Fruit fly (Drosophila melanogaster) whole organism, prepupa: ENCODE measurements around the gene C901.

Source experiments
- CG10631 ChIP-seq: fragments of 200-800 bp; sonication (Bioruptor generic); optimal IDR thresholded peaks from 2 replicates; lab custom pipeline; 2016; ENCODE audit warnings: missing biosample characterization, missing genetic modification characterization
- CG10669 ChIP-seq: fragments of 200-800 bp; sonication (Bioruptor generic); optimal IDR thresholded peaks from 3 replicates; lab custom pipeline; 2018; ENCODE audit warnings: missing biosample characterization, mild to moderate bottlenecking, missing genetic modification characterization, moderate library complexity
- CG11294 ChIP-seq: fragments of 200-800 bp; sonication (Bioruptor generic); IDR thresholded peaks from 2 replicates; pipeline ENCODE4 v1.3.6; 2022; ENCODE audit warnings: missing biosample characterization, missing genetic modification characterization
- CG11762 ChIP-seq: fragments of 200-800 bp; sonication (Bioruptor generic); optimal IDR thresholded peaks from 3 replicates; lab custom pipeline; 2016; ENCODE audit warnings: missing biosample characterization, missing genetic modification characterization; ENCODE audit not compliant: insufficient read depth
- CG11902 ChIP-seq: fragments of 200-800 bp; sonication (Bioruptor generic); optimal IDR thresholded peaks from 3 replicates; lab custom pipeline; 2016; ENCODE audit warnings: missing biosample characterization, missing genetic modification characterization
- CG15336 ChIP-seq: fragments of 200-800 bp; sonication (Bioruptor generic); IDR thresholded peaks from 2 replicates; pipeline ENCODE4 v1.3.6; 2022; ENCODE audit warnings: missing biosample characterization, missing genetic modification characterization
- CG16779 ChIP-seq: fragments of 200-800 bp; sonication (Bioruptor generic); optimal IDR thresholded peaks from 3 replicates; lab custom pipeline; 2017; ENCODE audit warnings: missing biosample characterization, mild to moderate bottlenecking, missing genetic modification characterization
- CG3032 ChIP-seq: fragments of 200-800 bp; optimal IDR thresholded peaks from 2 replicates; lab custom pipeline; 2019; ENCODE audit warnings: missing biosample characterization, mild to moderate bottlenecking, missing genetic modification characterization, moderate library complexity
- CG32006 ChIP-seq: fragments of 200-800 bp; sonication (Bioruptor generic); optimal IDR thresholded peaks from 3 replicates; lab custom pipeline; 2017; ENCODE audit warnings: missing biosample characterization, mild to moderate bottlenecking, missing genetic modification characterization
- CG34406 ChIP-seq: fragments of 200-800 bp; sonication (Bioruptor generic); optimal IDR thresholded peaks from 3 replicates; lab custom pipeline; 2016; ENCODE audit warnings: missing biosample characterization, missing genetic modification characterization
- CG3919 ChIP-seq: fragments of 200-800 bp; sonication (Bioruptor generic); optimal IDR thresholded peaks from 3 replicates; lab custom pipeline; 2016; ENCODE audit warnings: missing biosample characterization, missing genetic modification characterization
- CG4318 ChIP-seq: fragments of 200-800 bp; sonication (Bioruptor generic); optimal IDR thresholded peaks from 3 replicates; lab custom pipeline; 2017; ENCODE audit warnings: missing biosample characterization, mild to moderate bottlenecking, missing genetic modification characterization
- CG6163 ChIP-seq: fragments of 200-800 bp; sonication (Bioruptor generic); IDR thresholded peaks from 3 replicates; pipeline ENCODE4 v1.3.6; 2022; ENCODE audit warnings: missing biosample characterization, missing genetic modification characterization
- CG6276 ChIP-seq: fragments of 200-800 bp; sonication (Bioruptor generic); optimal IDR thresholded peaks from 2 replicates; lab custom pipeline; 2017; ENCODE audit warnings: missing biosample characterization, mild to moderate bottlenecking, missing genetic modification characterization
- CG6792 ChIP-seq: fragments of 200-800 bp; sonication (Bioruptor generic); optimal IDR thresholded peaks from 3 replicates; lab custom pipeline; 2016; ENCODE audit warnings: missing biosample characterization, missing genetic modification characterization
- CG6854 ChIP-seq: fragments of 200-800 bp; sonication (Bioruptor generic); optimal IDR thresholded peaks from 2 replicates; lab custom pipeline; 2017; ENCODE audit warnings: missing biosample characterization, mild to moderate bottlenecking, missing genetic modification characterization
- CG7368 ChIP-seq: fragments of 200-800 bp; sonication (Bioruptor generic); optimal IDR thresholded peaks from 3 replicates; lab custom pipeline; 2016; ENCODE audit warnings: missing biosample characterization, missing genetic modification characterization
- CG8119 ChIP-seq: fragments of 200-800 bp; sonication (Bioruptor generic); IDR thresholded peaks from 3 replicates; pipeline ENCODE4 v1.3.6; 2022; ENCODE audit warnings: missing biosample characterization, missing genetic modification characterization
- CG8319 ChIP-seq: fragments of 200-800 bp; sonication (Bioruptor generic); optimal IDR thresholded peaks from 3 replicates; lab custom pipeline; 2016; ENCODE audit warnings: missing biosample characterization, missing genetic modification characterization
- CG9139 ChIP-seq: fragments of 200-800 bp; sonication (Bioruptor generic); optimal IDR thresholded peaks from 3 replicates; lab custom pipeline; 2017; ENCODE audit warnings: missing biosample characterization, mild to moderate bottlenecking, missing genetic modification characterization
- Eip78C ChIP-seq: fragments of 200-800 bp; sonication (Bioruptor generic); peaks from one replicate; lab custom pipeline; 2016; ENCODE audit warnings: missing biosample characterization, missing genetic modification characterization
- Eip93F ChIP-seq: fragments of 200-800 bp; sonication (Bioruptor generic); optimal IDR thresholded peaks from 2 replicates; lab custom pipeline; 2016; ENCODE audit warnings: missing biosample characterization, mild to moderate bottlenecking, missing genetic modification characterization
- Ets21C ChIP-seq: fragments of 200-800 bp; sonication (Bioruptor generic); optimal IDR thresholded peaks from 3 replicates; lab custom pipeline; 2016; ENCODE audit warnings: missing biosample characterization, missing genetic modification characterization
- Ets96B ChIP-seq: fragments of 200-800 bp; optimal IDR thresholded peaks from 2 replicates; lab custom pipeline; 2019; ENCODE audit warnings: missing biosample characterization, mild to moderate bottlenecking, missing genetic modification characterization, moderate library complexity
- Gug ChIP-seq: fragments of 200-800 bp; sonication (Bioruptor generic); IDR thresholded peaks from 2 replicates; pipeline ENCODE4 v1.3.6; 2022; ENCODE audit warnings: missing biosample characterization, missing genetic modification characterization
- Hr38 ChIP-seq: sonication (Bioruptor generic); optimal IDR thresholded peaks from 2 replicates; lab custom pipeline; 2016; ENCODE audit warnings: missing biosample characterization, missing genetic modification characterization
- Hr4 ChIP-seq: fragments of 200-800 bp; sonication (Bioruptor generic); optimal IDR thresholded peaks from 3 replicates; lab custom pipeline; 2016; ENCODE audit warnings: missing biosample characterization, missing genetic modification characterization
- Lpt ChIP-seq: fragments of 200-800 bp; sonication (Bioruptor generic); optimal IDR thresholded peaks from 3 replicates; lab custom pipeline; 2016; ENCODE audit warnings: missing biosample characterization, missing genetic modification characterization
- OdsH ChIP-seq: fragments of 200-800 bp; sonication (Bioruptor generic); optimal IDR thresholded peaks from 3 replicates; lab custom pipeline; 2016; ENCODE audit warnings: missing biosample characterization, missing genetic modification characterization
- Smox ChIP-seq: fragments of 200-800 bp; sonication (Bioruptor generic); optimal IDR thresholded peaks from 3 replicates; lab custom pipeline; 2016; ENCODE audit warnings: missing biosample characterization, missing genetic modification characterization
- Sox14 ChIP-seq: fragments of 200-800 bp; sonication (Bioruptor generic); optimal IDR thresholded peaks from 3 replicates; lab custom pipeline; 2016; ENCODE audit warnings: missing biosample characterization, missing genetic modification characterization
- achi ChIP-seq: fragments of 200-800 bp; sonication (Bioruptor generic); optimal IDR thresholded peaks from 3 replicates; lab custom pipeline; 2016; ENCODE audit warnings: missing biosample characterization, missing genetic modification characterization
- cyc ChIP-seq: fragments of 200-800 bp; sonication (Bioruptor generic); optimal IDR thresholded peaks from 3 replicates; lab custom pipeline; 2016; ENCODE audit warnings: missing biosample characterization, missing genetic modification characterization
- dac ChIP-seq: fragments of 200-800 bp; sonication (Bioruptor generic); optimal IDR thresholded peaks from 2 replicates; lab custom pipeline; 2017; ENCODE audit warnings: missing biosample characterization, mild to moderate bottlenecking, missing genetic modification characterization
- dsx ChIP-seq: fragments of 200-800 bp; optimal IDR thresholded peaks from 3 replicates; lab custom pipeline; 2019; ENCODE audit warnings: missing biosample characterization, mild to moderate bottlenecking, missing genetic modification characterization, moderate library complexity; ENCODE audit not compliant: poor library complexity, severe bottlenecking
- eg ChIP-seq: fragments of 200-800 bp; sonication (Bioruptor generic); IDR thresholded peaks from 3 replicates; pipeline ENCODE4 v1.3.6; 2022; ENCODE audit warnings: missing biosample characterization, missing genetic modification characterization
- esn ChIP-seq: fragments of 200-800 bp; sonication (Bioruptor generic); optimal IDR thresholded peaks from 2 replicates; lab custom pipeline; 2016; ENCODE audit warnings: missing biosample characterization, mild to moderate bottlenecking, missing genetic modification characterization, moderate library complexity
- fd59A ChIP-seq: fragments of 200-800 bp; sonication (Bioruptor generic); optimal IDR thresholded peaks from 2 replicates; lab custom pipeline; 2017; ENCODE audit warnings: missing biosample characterization, mild to moderate bottlenecking, missing genetic modification characterization, missing genetic modification reagents
- fd85E ChIP-seq: fragments of 200-800 bp; sonication (Bioruptor generic); optimal IDR thresholded peaks from 3 replicates; lab custom pipeline; 2016; ENCODE audit warnings: missing biosample characterization, missing genetic modification characterization
- fkh ChIP-seq: fragments of 200-800 bp; sonication (Bioruptor generic); optimal IDR thresholded peaks from 3 replicates; lab custom pipeline; 2017; ENCODE audit warnings: missing biosample characterization, mild to moderate bottlenecking, missing genetic modification characterization, moderate library complexity
- net ChIP-seq: fragments of 200-800 bp; sonication (Bioruptor generic); optimal IDR thresholded peaks from 3 replicates; lab custom pipeline; 2016; ENCODE audit warnings: missing biosample characterization, missing genetic modification characterization
- topi ChIP-seq: fragments of 200-800 bp; sonication (Bioruptor generic); optimal IDR thresholded peaks from 3 replicates; lab custom pipeline; 2016; ENCODE audit warnings: missing biosample characterization, missing genetic modification characterization

C901 gene

DNA sequence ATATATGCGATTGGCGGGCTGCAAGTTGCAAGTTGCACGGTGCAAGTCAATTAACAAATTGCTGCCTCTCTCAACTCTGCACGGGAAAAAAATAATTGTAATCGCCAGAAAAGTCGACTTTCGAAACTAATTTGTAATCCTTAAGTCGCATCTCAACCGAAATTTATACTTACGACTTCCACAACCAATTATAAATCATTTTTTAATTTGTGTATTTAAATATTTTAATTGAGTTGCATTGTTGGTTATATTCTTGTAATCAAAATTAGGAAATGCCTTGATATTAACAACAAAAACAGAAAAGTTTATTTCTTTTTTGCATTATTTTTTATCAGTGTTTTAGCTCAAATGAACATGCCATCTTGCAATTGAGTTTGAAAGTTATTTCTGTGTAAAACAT lies 7.0 kb downstream of the C901 start (continued):
- TF ChIP-seq CG6163 (GFP tag; lab: Robert Waterston, UW) (no peak), cyc (GFP tag; lab: Kevin White, UChicago) (no peak), fd59A (GFP tag; lab: Kevin White, UChicago) (no peak), CG3919 (GFP tag; lab: Kevin White, UChicago) (peak; percentile 60), CG6854 (GFP tag; lab: Kevin White, UChicago) (no peak), dsx (no peak), CG6792 (GFP tag; lab: Kevin White, UChicago) (no peak), Lpt (GFP tag; lab: Kevin White, UChicago) (peak; percentile 17), net (GFP tag; lab: Kevin White, UChicago) (peak; percentile 55), achi (GFP tag; lab: Kevin White, UChicago) (peak; percentile 47), CG10631 (peak; percentile 3), topi (GFP tag; lab: Kevin White, UChicago) (peak; percentile 29), Ets21C (GFP tag; lab: Kevin White, UChicago) (no peak), CG11294 (GFP tag; lab: Robert Waterston, UW) (no peak), Sox14 (no peak)
- TF ChIP-seq, all 60 proteins: peak for 29

DNA sequence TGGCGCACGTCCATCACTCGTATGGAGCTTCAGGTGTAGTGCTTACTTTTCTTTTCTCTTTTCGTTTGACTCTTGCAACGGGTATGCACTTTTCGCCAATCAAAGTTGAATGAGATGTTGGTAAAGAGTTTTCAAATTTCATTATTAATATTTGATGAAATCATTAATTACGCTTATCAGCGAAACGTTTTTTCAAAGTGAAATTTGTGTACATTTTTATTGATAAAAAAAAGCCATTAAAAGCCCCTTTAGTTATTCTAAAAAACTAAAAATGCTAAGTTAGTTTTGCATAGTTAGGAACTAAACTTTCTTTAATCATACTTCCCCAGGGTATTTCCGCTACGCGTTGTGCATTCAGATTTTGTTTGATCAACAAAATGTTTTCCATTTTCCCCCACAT lies 13.7 kb downstream of the C901 start:
- TF ChIP-seq CG34406 (GFP tag; lab: Kevin White, UChicago) (no peak), CG3032 (tag; lab: Kevin White, UChicago) (no peak), CG32006 (peak; percentile 92), CG6163 (GFP tag; lab: Robert Waterston, UW) (no peak), Hr38 (GFP tag; lab: Kevin White, UChicago) (no peak), Eip93F (no peak), CG4318 (GFP tag; lab: Kevin White, UChicago) (peak; percentile 78), Lpt (GFP tag; lab: Kevin White, UChicago) (no peak), CG15336 (GFP tag; lab: Robert Waterston, UW) (peak; percentile 66), fd59A (GFP tag; lab: Kevin White, UChicago) (no peak), Hr4 (peak; percentile 81), Smox (no peak), CG8319 (GFP tag; lab: Kevin White, UChicago) (no peak), CG7368 (GFP tag; lab: Kevin White, UChicago) (no peak), fd85E (no peak), Eip78C (GFP tag; lab: Kevin White, UChicago) (peak; percentile 51), net (GFP tag; lab: Kevin White, UChicago) (no peak), esn (GFP tag; lab: Kevin White, UChicago) (no peak), CG6276 (GFP tag; lab: Kevin White, UChicago) (peak; percentile 66), dsx (no peak), topi (GFP tag; lab: Kevin White, UChicago) (no peak), CG8119 (GFP tag; lab: Robert Waterston, UW) (peak; percentile 78), CG3919 (GFP tag; lab: Kevin White, UChicago) (no peak), CG9139 (GFP tag; lab: Kevin White, UChicago) (no peak), dac (GFP tag; lab: Kevin White, UChicago) (peak; percentile 68), achi (GFP tag; lab: Kevin White, UChicago) (no peak), eg (GFP tag; lab: Robert Waterston, UW) (peak; percentile 33; the same call in 1 of the 3 replicates), Sox14 (no peak), Gug (GFP tag; lab: Robert Waterston, UW) (0 out of 2 replicates have a peak, but pooled peaks have one; percentile 8)

DNA sequence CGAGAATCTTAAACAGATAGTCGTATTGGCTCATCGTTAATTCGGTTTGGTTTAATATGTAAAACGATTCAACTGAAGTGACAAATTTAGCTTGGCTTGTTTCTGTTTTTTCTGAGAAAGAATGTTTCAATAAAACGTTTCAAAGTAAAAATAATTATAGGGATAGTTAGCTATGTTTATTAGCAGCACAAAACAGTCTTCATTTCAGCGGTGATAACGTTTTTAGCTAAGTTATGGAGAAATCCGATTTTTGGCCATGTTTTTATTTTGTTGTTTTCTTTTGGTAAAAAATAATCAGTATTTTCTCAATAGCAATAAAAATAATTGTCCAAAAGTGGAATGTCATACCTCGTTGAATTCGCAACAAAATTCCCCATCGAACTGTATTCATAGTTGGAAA lies 14.5 kb downstream of the C901 start, which contains the start of gene Rab9Fb:
TSS of gene Rab9Fb (minus strand) at position 101 of the 400 bp plus-strand sequence.
- TF ChIP-seq OdsH (GFP tag; lab: Kevin White, UChicago): no peak
- TF ChIP-seq Sox14: no peak
- no peak for TF ChIP-seq Ets21C (GFP tag; lab: Kevin White, UChicago)
- no peak for TF ChIP-seq Ets96B (tag; lab: Kevin White, UChicago)
- TF ChIP-seq CG16779 (tag; lab: Kevin White, UChicago): no peak
- no peak for TF ChIP-seq fkh (GFP tag; lab: Kevin White, UChicago)
- TF ChIP-seq CG11902 (GFP tag; lab: Kevin White, UChicago): no peak
- TF ChIP-seq CG11762 (GFP tag; lab: Kevin White, UChicago): no peak
- TF ChIP-seq CG8119 (GFP tag; lab: Robert Waterston, UW): no peak
- no peak for TF ChIP-seq CG34406 (GFP tag; lab: Kevin White, UChicago)
- no peak for TF ChIP-seq CG7368 (GFP tag; lab: Kevin White, UChicago)
- no peak for TF ChIP-seq CG3919 (GFP tag; lab: Kevin White, UChicago)
- no peak for TF ChIP-seq CG6276 (GFP tag; lab: Kevin White, UChicago)
- no peak for TF ChIP-seq CG10669 (GFP tag; lab: Kevin White, UChicago)
